Fruit fly (Drosophila melanogaster) whole organism, embryonic: ENCODE measurements around the gene CG10793.

ENCODE experiments used
- Awh ChIP-seq: fragments of 200-800 bp; sonication (Bioruptor generic); IDR thresholded peaks from 2 replicates; pipeline ENCODE4, ENCODE4 v1.3.6; 2022; ENCODE audit warnings: missing biosample characterization, missing genetic modification characterization
- CG10654 ChIP-seq: fragments of 200-800 bp; sonication (Bioruptor generic); optimal IDR thresholded peaks from 2 replicates; lab custom pipeline; 2016; ENCODE audit warnings: missing biosample characterization, missing genetic modification characterization
- CG12104 ChIP-seq: fragments of 200-800 bp; sonication (Bioruptor generic); optimal IDR thresholded peaks from 3 replicates; lab custom pipeline; 2016; ENCODE audit warnings: missing biosample characterization, missing genetic modification characterization
- CG15514 ChIP-seq: fragments of 200-800 bp; sonication (Bioruptor generic); optimal IDR thresholded peaks from 3 replicates; lab custom pipeline; 2017; ENCODE audit warnings: missing biosample characterization, missing genetic modification characterization, mild to moderate bottlenecking, moderate library complexity, missing genetic modification reagents
- CG15696 ChIP-seq: fragments of 200-800 bp; sonication (Bioruptor generic); optimal IDR thresholded peaks from 2 replicates; lab custom pipeline; 2019; ENCODE audit warnings: missing biosample characterization, mild to moderate bottlenecking, missing genetic modification characterization, moderate library complexity
- CG1602 ChIP-seq: fragments of 200-800 bp; sonication (Bioruptor generic); optimal IDR thresholded peaks from 3 replicates; lab custom pipeline; 2016; ENCODE audit warnings: missing biosample characterization, missing genetic modification characterization
- CG32767 ChIP-seq: fragments of 200-800 bp; sonication (Bioruptor generic); IDR thresholded peaks from 2 replicates; pipeline ENCODE4 v1.3.6; 2022; ENCODE audit warnings: missing biosample characterization, missing genetic modification characterization
- CG33557 ChIP-seq: fragments of 200-800 bp; sonication (Bioruptor generic); optimal IDR thresholded peaks from 2 replicates; lab custom pipeline; 2019; ENCODE audit warnings: missing biosample characterization, mild to moderate bottlenecking, missing genetic modification characterization, moderate library complexity
- CG34376 ChIP-seq: fragments of 200-800 bp; sonication (Bioruptor generic); optimal IDR thresholded peaks from 2 replicates; lab custom pipeline; 2018; ENCODE audit warnings: missing biosample characterization, mild to moderate bottlenecking, missing genetic modification characterization
- CG34422 ChIP-seq: fragments of 200-800 bp; sonication (Bioruptor generic); IDR thresholded peaks from 3 replicates; pipeline ENCODE4 v1.3.6; 2022; ENCODE audit warnings: missing biosample characterization, missing genetic modification characterization
- CG4360 ChIP-seq: fragments of 200-800 bp; sonication (Bioruptor generic); IDR thresholded peaks from 2 replicates; pipeline ENCODE4 v1.3.6; 2022; ENCODE audit warnings: missing biosample characterization, missing genetic modification characterization
- CG4707 ChIP-seq: fragments of 200-800 bp; sonication (Bioruptor generic); optimal IDR thresholded peaks from 2 replicates; lab custom pipeline; 2018; ENCODE audit warnings: missing biosample characterization, mild to moderate bottlenecking, missing genetic modification characterization, moderate library complexity
- CG4730 ChIP-seq: fragments of 200-800 bp; sonication (Bioruptor generic); IDR thresholded peaks from 2 replicates; pipeline ENCODE4 v1.3.6; 2022; ENCODE audit warnings: missing biosample characterization, missing genetic modification characterization
- CG7271 ChIP-seq: fragments of 200-800 bp; sonication (Bioruptor generic); optimal IDR thresholded peaks from 2 replicates; lab custom pipeline; 2018; ENCODE audit warnings: missing biosample characterization, mild to moderate bottlenecking, missing genetic modification characterization, moderate library complexity
- CG8924 ChIP-seq: fragments of 200-800 bp; optimal IDR thresholded peaks from 3 replicates; lab custom pipeline; 2019; ENCODE audit warnings: missing biosample characterization, mild to moderate bottlenecking, missing genetic modification characterization, moderate library complexity
- CG9437 ChIP-seq: fragments of 200-800 bp; sonication (Bioruptor generic); optimal IDR thresholded peaks from 2 replicates; lab custom pipeline; 2018; ENCODE audit warnings: missing biosample characterization, mild to moderate bottlenecking, missing genetic modification characterization
- Dip2 ChIP-seq: fragments of 200-800 bp; sonication (Bioruptor generic); IDR thresholded peaks from 2 replicates; pipeline ENCODE4 v1.3.6; 2022; ENCODE audit warnings: missing biosample characterization, missing genetic modification characterization
- Doc2 ChIP-seq: fragments of 200-800 bp; sonication (Bioruptor generic); IDR thresholded peaks from 2 replicates; pipeline ENCODE4 v1.3.6; 2022; ENCODE audit warnings: missing biosample characterization, missing genetic modification characterization
- Hey ChIP-seq: fragments of 200-800 bp; sonication (Bioruptor generic); optimal IDR thresholded peaks from 3 replicates; lab custom pipeline; 2018; ENCODE audit warnings: missing biosample characterization, mild to moderate bottlenecking, missing genetic modification characterization
- MBD-R2 ChIP-seq: fragments of 200-800 bp; sonication (Bioruptor generic); IDR thresholded peaks from 2 replicates; pipeline ENCODE4 v1.3.6; 2022; ENCODE audit warnings: missing biosample characterization, missing genetic modification characterization
- MTF-1 ChIP-seq: fragments of 200-800 bp; sonication (Bioruptor generic); optimal IDR thresholded peaks from 2 replicates; lab custom pipeline; 2018; ENCODE audit warnings: missing biosample characterization, mild to moderate bottlenecking, missing genetic modification characterization, borderline replicate concordance
- Mrtf ChIP-seq: fragments of 200-800 bp; sonication (Bioruptor generic); IDR thresholded peaks from 3 replicates; pipeline ENCODE4 v1.3.6; 2022; ENCODE audit warnings: missing biosample characterization, missing genetic modification characterization
- ac ChIP-seq: fragments of 200-800 bp; sonication (Bioruptor generic); optimal IDR thresholded peaks from 3 replicates; lab custom pipeline; 2017; ENCODE audit warnings: missing biosample characterization, mild to moderate bottlenecking, missing genetic modification characterization
- ap ChIP-seq: fragments of 200-800 bp; sonication (Bioruptor generic); IDR thresholded peaks from 2 replicates; pipeline ENCODE4 v1.3.6; 2022; ENCODE audit warnings: missing biosample characterization, missing genetic modification characterization
- cato ChIP-seq: fragments of 200-800 bp; sonication (Bioruptor generic); optimal IDR thresholded peaks from 2 replicates; lab custom pipeline; 2016; ENCODE audit warnings: missing biosample characterization, missing genetic modification characterization, borderline replicate concordance
- caup ChIP-seq: fragments of 200-800 bp; sonication (Bioruptor generic); optimal IDR thresholded peaks from 3 replicates; lab custom pipeline; 2017; ENCODE audit warnings: missing biosample characterization, mild to moderate bottlenecking, missing genetic modification characterization, moderate library complexity; ENCODE audit not compliant: severe bottlenecking
- dpn ChIP-seq, 2 experiments: fragments of 200-800 bp; sonication (Bioruptor generic); optimal IDR thresholded peaks; 3 replicates each; lab custom pipeline; 2016; ENCODE audit warnings: missing biosample characterization in 2 of 2, missing genetic modification characterization in 2 of 2
- ems ChIP-seq: fragments of 200-800 bp; sonication (Bioruptor generic); optimal IDR thresholded peaks from 3 replicates; lab custom pipeline; 2016; ENCODE audit warnings: missing biosample characterization, missing genetic modification characterization
- h ChIP-seq: fragments of >200 bp; optimal IDR thresholded peaks from 2 replicates; lab custom pipeline; 2017
- hkb ChIP-seq, 2 experiments: fragments of 200-800 bp in 1 of 2; fragments of >200 bp in 1 of 2; sonication (Bioruptor generic) in 1 of 2; IDR thresholded peaks in 1 of 2; optimal IDR thresholded peaks in 1 of 2; 2 replicates each; pipeline versions ENCODE4 v1.3.6 to Lab custom; 2017 to 2022; ENCODE audit warnings: missing biosample characterization in 1 of 2, missing genetic modification characterization in 1 of 2
- kni ChIP-seq: fragments of 200-800 bp; sonication (Bioruptor generic); optimal IDR thresholded peaks from 3 replicates; lab custom pipeline; 2017; ENCODE audit warnings: mild to moderate bottlenecking, missing biosample characterization, missing genetic modification reagents, missing genetic modification characterization
- maf-S ChIP-seq: fragments of 200-800 bp; sonication (Bioruptor generic); optimal IDR thresholded peaks from 2 replicates; lab custom pipeline; 2016; ENCODE audit warnings: missing biosample characterization, missing genetic modification characterization
- mirr ChIP-seq: fragments of 200-800 bp; sonication (Bioruptor generic); optimal IDR thresholded peaks from 3 replicates; lab custom pipeline; 2018; ENCODE audit warnings: missing biosample characterization, mild to moderate bottlenecking, missing genetic modification characterization
- org-1 ChIP-seq: fragments of 200-800 bp; sonication (Bioruptor generic); optimal IDR thresholded peaks from 2 replicates; lab custom pipeline; 2017; ENCODE audit warnings: missing biosample characterization, missing genetic modification characterization
- pan ChIP-seq, 4 experiments: fragments of >200 bp in 3 of 4; fragments of 200-800 bp in 1 of 4; sonication (Bioruptor generic) in 1 of 4; optimal IDR thresholded peaks in 3 of 4; IDR thresholded peaks in 1 of 4; 2 replicates each; pipeline versions ENCODE4 v1.3.6 to Lab custom; 2017 to 2022; ENCODE audit warnings: missing biosample characterization in 2 of 4, missing genetic modification characterization in 2 of 4, mixed read lengths in 1 of 4
- pita ChIP-seq: fragments of 200-800 bp; sonication (Bioruptor generic); optimal IDR thresholded peaks from 2 replicates; lab custom pipeline; 2017; ENCODE audit warnings: missing biosample characterization, mild to moderate bottlenecking, missing genetic modification characterization
- pum ChIP-seq: fragments of 200-800 bp; sonication (Bioruptor generic); optimal IDR thresholded peaks from 2 replicates; lab custom pipeline; 2016; ENCODE audit warnings: missing biosample characterization, missing genetic modification characterization
- sens ChIP-seq: fragments of 200-800 bp; sonication (Bioruptor generic); peaks from one replicate; lab custom pipeline; 2016; ENCODE audit warnings: missing biosample characterization, missing genetic modification characterization
- sr ChIP-seq: fragments of 200-800 bp; sonication (Bioruptor generic); IDR thresholded peaks from 3 replicates; pipeline ENCODE4 v1.3.6; 2022; ENCODE audit warnings: missing biosample characterization, missing genetic modification characterization
- twi ChIP-seq: fragments of 200-800 bp; optimal IDR thresholded peaks from 2 replicates; lab custom pipeline; 2019; ENCODE audit warnings: missing biosample characterization, mild to moderate bottlenecking, missing genetic modification characterization, moderate library complexity
- wdn ChIP-seq: fragments of 200-800 bp; sonication (Bioruptor generic); IDR thresholded peaks from 2 replicates; pipeline ENCODE4 v1.3.6; 2022; ENCODE audit warnings: missing biosample characterization, missing genetic modification characterization
- wor ChIP-seq: fragments of 200-800 bp; sonication (Bioruptor generic); IDR thresholded peaks from 2 replicates; pipeline ENCODE4 v1.3.6; 2022; ENCODE audit warnings: missing biosample characterization, missing genetic modification characterization
- zf30C ChIP-seq: fragments of 200-800 bp; sonication (Bioruptor generic); optimal IDR thresholded peaks from 3 replicates; lab custom pipeline; 2018; ENCODE audit warnings: missing biosample characterization, mild to moderate bottlenecking, missing genetic modification characterization

CG10793 gene

DNA sequence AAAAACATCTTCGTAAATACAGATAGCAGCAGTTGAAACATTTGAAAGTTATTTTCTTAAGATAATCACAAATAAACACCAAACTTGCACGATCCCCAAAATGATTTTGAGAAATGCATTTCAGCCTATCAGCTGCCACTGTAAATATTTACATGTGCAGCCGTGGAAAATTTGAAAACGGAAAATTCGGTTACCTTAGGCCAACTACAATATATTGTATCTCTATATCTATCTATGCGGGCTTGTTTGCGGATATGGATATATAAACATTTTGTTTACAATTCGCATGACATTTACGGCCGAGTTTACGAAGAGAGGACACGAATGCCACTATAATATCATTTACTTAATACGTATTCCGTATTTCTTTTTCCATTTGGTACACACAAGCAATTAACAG lies 38.2 kb upstream of the CG10793 start (continued):
- no peak for TF ChIP-seq pita (GFP tag; lab: Kevin White, UChicago)
- TF ChIP-seq twi (tag; lab: Kevin White, UChicago) = peak; percentile 10
- TF ChIP-seq cato (GFP tag; lab: Kevin White, UChicago) = no peak
- no peak for TF ChIP-seq org-1
- no peak for TF ChIP-seq zf30C (GFP tag; lab: Kevin White, UChicago)
- TF ChIP-seq pum (GFP tag; lab: Kevin White, UChicago) = no peak
- no peak for TF ChIP-seq wdn (GFP tag; lab: Robert Waterston, UW)
- TF ChIP-seq Doc2 = no peak
- peak; percentile 49 for TF ChIP-seq ac (GFP tag; lab: Kevin White, UChicago)
- no peak for TF ChIP-seq CG32767
- TF ChIP-seq MTF-1 (GFP tag; lab: Kevin White, UChicago) = peak; percentile 30
- TF ChIP-seq caup = no peak
- no peak for TF ChIP-seq CG10654
- TF ChIP-seq MBD-R2 = no peak
- TF ChIP-seq CG4360 = no peak
- TF ChIP-seq CG33557 (GFP tag; lab: Kevin White, UChicago) = peak; percentile 58
- no peak for TF ChIP-seq pan (optimal IDR thresholded peaks at IDR 0.05; lab: Kevin White, UChicago)
- no peak for TF ChIP-seq pan (GFP tag; optimal IDR thresholded peaks at IDR 0.05 in 1 of 2, IDR thresholded peaks at IDR 0.05 in 1 of 2)
- no peak for TF ChIP-seq CG34376 (GFP tag; lab: Kevin White, UChicago)
- TF ChIP-seq ems = no peak
- no peak for TF ChIP-seq Hey
- no peak for TF ChIP-seq hkb (optimal IDR thresholded peaks at IDR 0.05; lab: Kevin White, UChicago)
- no peak for TF ChIP-seq hkb (GFP tag; IDR thresholded peaks at IDR 0.05; lab: Robert Waterston, UW)
- no peak for TF ChIP-seq CG4707 (GFP tag; lab: Kevin White, UChicago)
- no peak for TF ChIP-seq wor (GFP tag; lab: Robert Waterston, UW)
- TF ChIP-seq CG7271 (tag; lab: Kevin White, UChicago) = no peak
- peak; percentile 80 for TF ChIP-seq CG15696
- TF ChIP-seq mirr = no peak
- TF ChIP-seq maf-S (GFP tag; lab: Kevin White, UChicago) = no peak
- no peak for TF ChIP-seq sr (GFP tag; lab: Robert Waterston, UW)
- TF ChIP-seq kni = peak; percentile 34
- TF ChIP-seq Mrtf (GFP tag; lab: Robert Waterston, UW) = no peak
- no peak for TF ChIP-seq CG12104 (GFP tag; lab: Kevin White, UChicago)
- TF ChIP-seq CG4730 = no peak
- no peak for TF ChIP-seq CG8924 (tag; lab: Kevin White, UChicago)
- TF ChIP-seq CG15514 (GFP tag; lab: Kevin White, UChicago) = no peak
- no peak for TF ChIP-seq CG34422
- TF ChIP-seq sens (GFP tag; lab: Kevin White, UChicago) = peak; percentile 79
- TF ChIP-seq Awh (GFP tag; lab: Robert Waterston, UW) = no peak
- no peak for TF ChIP-seq h (lab: Kevin White, UChicago)
- no peak for TF ChIP-seq dpn (GFP tag; optimal IDR thresholded peaks at IDR 0.05; lab: Kevin White, UChicago)
- no peak for TF ChIP-seq ap (GFP tag; lab: Robert Waterston, UW)
- TF ChIP-seq CG9437 (GFP tag; lab: Kevin White, UChicago) = no peak
- no peak for TF ChIP-seq CG1602 (GFP tag; lab: Kevin White, UChicago)
- TF ChIP-seq Dip2 = no peak
- TF ChIP-seq, all 482 proteins: peak for 17
